Worm (Caenorhabditis elegans) whole organism, L2 larva: ENCODE measurements around the gene T09F3.4.

Experiments used
- R02D3.7 ChIP-seq: fragments of 150-350 bp; optimal IDR thresholded peaks from 2 replicates; lab custom pipeline; 2014; ENCODE audit warnings: missing biosample characterization, missing genetic modification characterization
- ZK546.5 ChIP-seq: sonication (generic microtip); optimal IDR thresholded peaks from 2 replicates; lab custom pipeline; 2017; ENCODE audit warnings: missing biosample characterization, missing genetic modification characterization
- ama-1 ChIP-seq: fragments of 150-350 bp; optimal IDR thresholded peaks from 2 replicates; lab custom pipeline; 2018; ENCODE audit warnings: inconsistent platforms
- crh-2 ChIP-seq: sonication (generic microtip); optimal IDR thresholded peaks from 2 replicates; lab custom pipeline; 2017; ENCODE audit warnings: missing biosample characterization, missing genetic modification characterization
- elt-3 ChIP-seq: sonication (generic microtip); optimal IDR thresholded peaks from 2 replicates; lab custom pipeline; 2017; ENCODE audit warnings: missing biosample characterization, missing genetic modification characterization
- mdl-1 ChIP-seq, 2 experiments: fragments of 150-350 bp in 1 of 2; sonication (generic microtip) in 1 of 2; optimal IDR thresholded peaks; 2 replicates each; lab custom pipeline; 2017; ENCODE audit warnings: missing biosample characterization in 2 of 2, missing genetic modification characterization in 2 of 2
- nhr-12 ChIP-seq: fragments of 150-350 bp; optimal IDR thresholded peaks from 2 replicates; lab custom pipeline; 2014; ENCODE audit warnings: missing biosample characterization, missing genetic modification characterization
- nhr-25 ChIP-seq: fragments of 150-350 bp; sonication (generic microtip); optimal IDR thresholded peaks from 3 replicates; lab custom pipeline; 2014; ENCODE audit warnings: missing biosample characterization, missing genetic modification characterization
- nhr-77 ChIP-seq: fragments of 150-350 bp; optimal IDR thresholded peaks from 2 replicates; lab custom pipeline; 2014; ENCODE audit warnings: missing biosample characterization, missing genetic modification characterization
- skn-1 ChIP-seq: sonication (generic microtip); optimal IDR thresholded peaks from 2 replicates; lab custom pipeline; 2017; ENCODE audit warnings: missing biosample characterization, missing genetic modification characterization
- snpc-4 ChIP-seq: fragments of 150-350 bp; optimal IDR thresholded peaks from 2 replicates; lab custom pipeline; 2014; ENCODE audit warnings: missing biosample characterization, missing genetic modification characterization
- ztf-11 ChIP-seq: sonication (generic microtip); optimal IDR thresholded peaks from 2 replicates; lab custom pipeline; 2017; ENCODE audit warnings: missing biosample characterization, missing genetic modification characterization

- TF ChIP-seq nhr-25 (tag; lab: Kevin White, UChicago) (no peak), elt-3 (tag; lab: Kevin White, UChicago) (no peak), ama-1 (no peak), snpc-4 (tag; lab: Kevin White, UChicago) (no peak), skn-1 (no peak), ZK546.5 (tag; lab: Kevin White, UChicago) (no peak), mdl-1 (tag; optimal IDR thresholded peaks at IDR 0.05; lab: Kevin White, UChicago) (no peak), nhr-77 (tag; lab: Kevin White, UChicago) (no peak), crh-2 (tag; lab: Kevin White, UChicago) (no peak), nhr-12 (tag; lab: Kevin White, UChicago) (no peak), ztf-11 (no peak), R02D3.7 (tag; lab: Kevin White, UChicago) (no peak)
Observed at ce11 chrII:10349915-10350314, 45.6 kb upstream of the T09F3.4 start, which contains the start of gene stip-1.
